Fruit fly (Drosophila melanogaster) whole organism, embryonic: ENCODE results near the gene CG42579.
A peak's percentile ranks its signal among the peaks of the same experiment; 100 is the strongest.

Source experiments
- Asciz ChIP-seq: fragments of 200-800 bp; sonication (Bioruptor generic); optimal IDR thresholded peaks from 2 replicates; lab custom pipeline; 2017; ENCODE audit warnings: missing biosample characterization, mild to moderate bottlenecking, missing genetic modification characterization, missing genetic modification reagents
- Awh ChIP-seq: fragments of 200-800 bp; sonication (Bioruptor generic); IDR thresholded peaks from 2 replicates; pipeline ENCODE4, ENCODE4 v1.3.6; 2022; ENCODE audit warnings: missing biosample characterization, missing genetic modification characterization
- CG12219 ChIP-seq: fragments of 200-800 bp; sonication (Bioruptor generic); optimal IDR thresholded peaks from 3 replicates; lab custom pipeline; 2018; ENCODE audit warnings: missing biosample characterization, mild to moderate bottlenecking, missing genetic modification characterization
- CG12659 ChIP-seq: fragments of 200-800 bp; sonication (Bioruptor generic); optimal IDR thresholded peaks from 3 replicates; lab custom pipeline; 2017; ENCODE audit warnings: mild to moderate bottlenecking, missing biosample characterization, missing genetic modification reagents, missing genetic modification characterization
- CG14014 ChIP-seq: fragments of 200-800 bp; sonication (Bioruptor generic); IDR thresholded peaks from 2 replicates; pipeline ENCODE4 v1.3.6; 2022; ENCODE audit warnings: missing biosample characterization, missing genetic modification characterization
- CG1647 ChIP-seq: fragments of 200-800 bp; sonication (Bioruptor generic); optimal IDR thresholded peaks from 3 replicates; lab custom pipeline; 2016; ENCODE audit warnings: missing biosample characterization, missing genetic modification characterization
- CG17802 ChIP-seq: fragments of 200-800 bp; sonication (Bioruptor generic); optimal IDR thresholded peaks from 2 replicates; lab custom pipeline; 2018; ENCODE audit warnings: missing biosample characterization, mild to moderate bottlenecking, missing genetic modification characterization, moderate library complexity
- CG30431 ChIP-seq: fragments of 200-800 bp; sonication (Bioruptor generic); optimal IDR thresholded peaks from 2 replicates; lab custom pipeline; 2017; ENCODE audit warnings: missing biosample characterization, missing genetic modification characterization
- CG31441 ChIP-seq: fragments of 200-800 bp; sonication (Bioruptor generic); IDR thresholded peaks from 2 replicates; pipeline ENCODE4 v1.3.6; 2022; ENCODE audit warnings: missing biosample characterization, missing genetic modification characterization
- CG34224 ChIP-seq: fragments of 200-800 bp; sonication (Bioruptor generic); IDR thresholded peaks from 3 replicates; pipeline ENCODE4 v1.3.6; 2022; ENCODE audit warnings: missing biosample characterization, missing genetic modification characterization; ENCODE audit not compliant: partially characterized antibody
- CG4617 ChIP-seq: fragments of 200-800 bp; sonication (Bioruptor generic); optimal IDR thresholded peaks from 3 replicates; lab custom pipeline; 2016; ENCODE audit warnings: missing biosample characterization, missing genetic modification characterization, borderline replicate concordance
- CG4820 ChIP-seq: fragments of 200-800 bp; sonication (Bioruptor generic); optimal IDR thresholded peaks from 3 replicates; lab custom pipeline; 2016; ENCODE audit warnings: missing biosample characterization, missing genetic modification characterization
- CG6791 ChIP-seq: fragments of 200-800 bp; sonication (Bioruptor generic); IDR thresholded peaks from 3 replicates; pipeline ENCODE4 v1.3.6; 2022; ENCODE audit warnings: missing biosample characterization, missing genetic modification characterization; ENCODE audit not compliant: partially characterized antibody
- CG8089 ChIP-seq: fragments of 200-800 bp; sonication (Bioruptor generic); optimal IDR thresholded peaks from 3 replicates; lab custom pipeline; 2016; ENCODE audit warnings: missing biosample characterization, missing genetic modification characterization
- CG9797 ChIP-seq: fragments of 200-800 bp; sonication (Bioruptor generic); optimal IDR thresholded peaks from 3 replicates; lab custom pipeline; 2018; ENCODE audit warnings: missing biosample characterization, mild to moderate bottlenecking, missing genetic modification characterization
- CTCF ChIP-seq: fragments of 200-800 bp; sonication (Bioruptor generic); optimal IDR thresholded peaks from 2 replicates; lab custom pipeline; 2017; ENCODE audit warnings: missing biosample characterization, mild to moderate bottlenecking, missing genetic modification characterization, moderate library complexity
- CkIIα-i1 ChIP-seq: fragments of 200-800 bp; sonication (Bioruptor generic); IDR thresholded peaks from 2 replicates; pipeline ENCODE4 v1.3.6; 2022; ENCODE audit warnings: missing biosample characterization, missing genetic modification characterization
- E2f2 ChIP-seq: fragments of 200-800 bp; sonication (Bioruptor generic); IDR thresholded peaks from 2 replicates; pipeline ENCODE4 v1.3.6; 2022; ENCODE audit warnings: missing biosample characterization, missing genetic modification characterization
- Gsc ChIP-seq: fragments of 200-800 bp; sonication (Bioruptor generic); IDR thresholded peaks from 2 replicates; pipeline ENCODE4 v1.3.6; 2022; ENCODE audit warnings: missing biosample characterization, missing genetic modification characterization
- Hand ChIP-seq: fragments of 200-800 bp; sonication (Bioruptor generic); optimal IDR thresholded peaks from 2 replicates; lab custom pipeline; 2017; ENCODE audit warnings: mild to moderate bottlenecking, missing biosample characterization, missing genetic modification reagents, missing genetic modification characterization
- Hr51 ChIP-seq, 2 experiments: fragments of 200-800 bp; sonication (Bioruptor generic); optimal IDR thresholded peaks; 2 replicates in 1 of 2; 3 replicates in 1 of 2; lab custom pipeline; 2016 to 2018; ENCODE audit warnings: missing biosample characterization in 2 of 2, missing genetic modification characterization in 2 of 2, mild to moderate bottlenecking in 1 of 2, moderate library complexity in 1 of 2
- MBD-R2 ChIP-seq: fragments of 200-800 bp; sonication (Bioruptor generic); IDR thresholded peaks from 2 replicates; pipeline ENCODE4 v1.3.6; 2022; ENCODE audit warnings: missing biosample characterization, missing genetic modification characterization
- Med ChIP-seq: fragments of 200-800 bp; sonication (Bioruptor generic); peaks from one replicate; lab custom pipeline; 2016; ENCODE audit warnings: missing biosample characterization, missing genetic modification characterization, mild to moderate bottlenecking, inconsistent platforms, moderate library complexity
- Mrtf ChIP-seq: fragments of 200-800 bp; sonication (Bioruptor generic); IDR thresholded peaks from 3 replicates; pipeline ENCODE4 v1.3.6; 2022; ENCODE audit warnings: missing biosample characterization, missing genetic modification characterization
- NC2α ChIP-seq: fragments of 200-800 bp; sonication (Bioruptor generic); optimal IDR thresholded peaks from 2 replicates; lab custom pipeline; 2016; ENCODE audit warnings: missing biosample characterization, missing genetic modification characterization
- NFAT ChIP-seq: fragments of 200-800 bp; sonication (Bioruptor generic); IDR thresholded peaks from 2 replicates; pipeline ENCODE4 v1.3.6; 2022; ENCODE audit warnings: missing biosample characterization, missing genetic modification characterization
- Poxn ChIP-seq: fragments of 200-800 bp; sonication (Bioruptor generic); IDR thresholded peaks from 2 replicates; pipeline ENCODE4 v1.3.6; 2022; ENCODE audit warnings: missing biosample characterization, missing genetic modification characterization
- Rfx ChIP-seq: fragments of 200-800 bp; sonication (Bioruptor generic); IDR thresholded peaks from 2 replicates; pipeline ENCODE4 v1.3.6; 2022; ENCODE audit warnings: missing biosample characterization, missing genetic modification characterization
- Trl ChIP-seq, 3 experiments: fragments of >200 bp in 2 of 3; fragments of 200-800 bp in 1 of 3; sonication (Bioruptor generic) in 1 of 3; optimal IDR thresholded peaks; 2 replicates in 1 of 3; 3 replicates in 2 of 3; lab custom pipeline; 2016 to 2017; ENCODE audit warnings: missing biosample characterization in 1 of 3, missing genetic modification characterization in 1 of 3
- Xbp1 ChIP-seq: fragments of 200-800 bp; sonication (Bioruptor generic); optimal IDR thresholded peaks from 3 replicates; lab custom pipeline; 2016; ENCODE audit warnings: missing biosample characterization, mild to moderate bottlenecking, missing genetic modification characterization
- ase ChIP-seq: fragments of 200-800 bp; sonication (Bioruptor generic); IDR thresholded peaks from 3 replicates; pipeline ENCODE4 v1.3.6; 2022; ENCODE audit warnings: missing biosample characterization, missing genetic modification characterization
- cato ChIP-seq: fragments of 200-800 bp; sonication (Bioruptor generic); optimal IDR thresholded peaks from 2 replicates; lab custom pipeline; 2016; ENCODE audit warnings: missing biosample characterization, missing genetic modification characterization, borderline replicate concordance
- chif ChIP-seq, 2 experiments: fragments of 200-800 bp; sonication (Bioruptor generic); optimal IDR thresholded peaks; 3 replicates each; lab custom pipeline; 2016; ENCODE audit warnings: missing biosample characterization in 2 of 2, missing genetic modification characterization in 2 of 2
- crol ChIP-seq: fragments of 200-800 bp; sonication (Bioruptor generic); IDR thresholded peaks from 2 replicates; pipeline ENCODE4 v1.3.6; 2022; ENCODE audit warnings: missing biosample characterization, missing genetic modification characterization
- eve ChIP-seq, 2 experiments: fragments of >200 bp; optimal IDR thresholded peaks; 2 replicates each; lab custom pipeline; 2017; ENCODE audit warnings: missing biosample characterization in 2 of 2, missing genetic modification characterization in 2 of 2
- fd102C ChIP-seq: fragments of 200-800 bp; sonication (Bioruptor generic); optimal IDR thresholded peaks from 2 replicates; lab custom pipeline; 2018; ENCODE audit warnings: missing biosample characterization, mild to moderate bottlenecking, missing genetic modification characterization, moderate library complexity
- her ChIP-seq: fragments of 200-800 bp; sonication (Bioruptor generic); optimal IDR thresholded peaks from 2 replicates; lab custom pipeline; 2016; ENCODE audit warnings: missing biosample characterization, missing genetic modification characterization
- insv ChIP-seq, 2 experiments: fragments of 200-800 bp; sonication (Bioruptor generic); optimal IDR thresholded peaks; 3 replicates each; lab custom pipeline; 2016 to 2018; ENCODE audit warnings: missing biosample characterization in 2 of 2, missing genetic modification characterization in 2 of 2
- ken ChIP-seq: fragments of 200-800 bp; sonication (Bioruptor generic); IDR thresholded peaks from 3 replicates; pipeline ENCODE4 v1.3.6; 2022; ENCODE audit warnings: missing biosample characterization, missing genetic modification characterization
- lbe ChIP-seq: fragments of 200-800 bp; sonication (Bioruptor generic); optimal IDR thresholded peaks from 2 replicates; lab custom pipeline; 2016; ENCODE audit warnings: missing biosample characterization, mild to moderate bottlenecking, missing genetic modification characterization
- luna ChIP-seq: fragments of 200-800 bp; sonication (Bioruptor generic); optimal IDR thresholded peaks from 2 replicates; lab custom pipeline; 2016; ENCODE audit warnings: missing biosample characterization, missing genetic modification characterization
- nom ChIP-seq: fragments of 200-800 bp; sonication (Bioruptor generic); optimal IDR thresholded peaks from 2 replicates; lab custom pipeline; 2017; ENCODE audit warnings: missing biosample characterization, missing genetic modification characterization, mild to moderate bottlenecking, moderate library complexity, missing genetic modification reagents
- pita ChIP-seq: fragments of 200-800 bp; sonication (Bioruptor generic); optimal IDR thresholded peaks from 2 replicates; lab custom pipeline; 2017; ENCODE audit warnings: missing biosample characterization, mild to moderate bottlenecking, missing genetic modification characterization
- schlank ChIP-seq: fragments of 200-800 bp; sonication (Bioruptor generic); optimal IDR thresholded peaks from 2 replicates; lab custom pipeline; 2018; ENCODE audit warnings: missing biosample characterization, mild to moderate bottlenecking, missing genetic modification characterization
- scrt ChIP-seq: fragments of 200-800 bp; sonication (Bioruptor generic); optimal IDR thresholded peaks from 2 replicates; lab custom pipeline; 2018; ENCODE audit warnings: missing biosample characterization, mild to moderate bottlenecking, missing genetic modification characterization, moderate library complexity
- sd ChIP-seq: fragments of 200-800 bp; sonication (Bioruptor generic); optimal IDR thresholded peaks from 3 replicates; lab custom pipeline; 2018; ENCODE audit warnings: missing biosample characterization, mild to moderate bottlenecking, missing genetic modification characterization, moderate library complexity
- sisA ChIP-seq: fragments of 200-800 bp; sonication (Bioruptor generic); IDR thresholded peaks from 2 replicates; pipeline ENCODE4 v1.3.6; 2022; ENCODE audit warnings: missing biosample characterization, missing genetic modification characterization
- slbo ChIP-seq: fragments of 200-800 bp; sonication (Bioruptor generic); IDR thresholded peaks from 2 replicates; pipeline ENCODE4 v1.3.6; 2022; ENCODE audit warnings: missing biosample characterization, missing genetic modification characterization
- slp2 ChIP-seq: fragments of 200-800 bp; sonication (Bioruptor generic); optimal IDR thresholded peaks from 2 replicates; lab custom pipeline; 2016; ENCODE audit warnings: missing biosample characterization, missing genetic modification characterization
- stc ChIP-seq: fragments of 200-800 bp; sonication (Bioruptor generic); IDR thresholded peaks from 2 replicates; pipeline ENCODE4 v1.3.6; 2022; ENCODE audit warnings: missing biosample characterization, missing genetic modification characterization
- tup ChIP-seq: fragments of 200-800 bp; sonication (Bioruptor generic); optimal IDR thresholded peaks from 2 replicates; lab custom pipeline; 2016; ENCODE audit warnings: missing biosample characterization, mild to moderate bottlenecking, missing genetic modification characterization, moderate library complexity
- twi ChIP-seq: fragments of 200-800 bp; optimal IDR thresholded peaks from 2 replicates; lab custom pipeline; 2019; ENCODE audit warnings: missing biosample characterization, mild to moderate bottlenecking, missing genetic modification characterization, moderate library complexity

The CG42579 gene

DNA sequence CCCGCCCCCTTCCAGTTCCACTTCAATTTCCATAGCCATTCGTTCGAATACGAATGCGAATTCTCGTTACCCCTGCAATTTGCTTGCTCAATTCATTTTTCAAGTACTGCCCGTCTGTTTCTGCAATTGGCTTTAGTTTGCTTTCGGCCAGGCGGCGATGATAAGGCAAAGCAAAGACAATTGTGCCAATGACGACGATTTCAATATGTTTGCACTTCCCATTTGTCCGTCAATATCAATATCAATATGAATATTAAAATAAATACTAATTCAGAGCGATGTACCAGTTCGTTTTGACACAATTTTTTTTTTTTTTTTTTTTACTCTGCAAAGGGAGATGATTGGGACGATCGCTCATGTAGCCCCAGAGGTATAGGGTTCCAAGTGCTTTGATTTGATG lies 21.5 kb upstream of the CG42579 start (continued):
- TF ChIP-seq CG12659 (GFP tag; lab: Kevin White, UChicago) (peak; percentile 13), Mrtf (GFP tag; lab: Robert Waterston, UW) (peak; percentile 33; the same call in 1 of the 3 replicates), CG9797 (GFP tag; lab: Kevin White, UChicago) (no peak), Awh (GFP tag; lab: Robert Waterston, UW) (peak; percentile 57; the same call in 1 of the 2 replicates), insv (GFP tag; optimal IDR thresholded peaks at IDR 0.05; lab: Kevin White, UChicago) (no peak), Asciz (GFP tag; lab: Kevin White, UChicago) (peak; percentile 69), NFAT (no peak), eve (GFP tag; optimal IDR thresholded peaks at IDR 0.05; lab: Kevin White, UChicago) (no peak), lbe (GFP tag; lab: Kevin White, UChicago) (no peak), scrt (no peak), CG1647 (GFP tag; lab: Kevin White, UChicago) (no peak), MBD-R2 (GFP tag; lab: Robert Waterston, UW) (no peak), ken (GFP tag; lab: Robert Waterston, UW) (no peak), CkIIα-i1 (GFP tag; lab: Robert Waterston, UW) (no peak), ase (GFP tag; lab: Robert Waterston, UW) (no peak), fd102C (GFP tag; lab: Kevin White, UChicago) (no peak), Hr51 (GFP tag; optimal IDR thresholded peaks at IDR 0.05; lab: Kevin White, UChicago) (peak in 1 of 2 experiments; percentile 24), chif (GFP tag; optimal IDR thresholded peaks at IDR 0.05; lab: Kevin White, UChicago) (peak; percentile 17 to 24), CG34224 (GFP tag; lab: Robert Waterston, UW) (no peak), crol (GFP tag; lab: Robert Waterston, UW) (no peak), CG17802 (tag; lab: Kevin White, UChicago) (no peak), CG8089 (GFP tag; lab: Kevin White, UChicago) (peak; percentile 23), Gsc (GFP tag; lab: Robert Waterston, UW) (no peak), sisA (GFP tag; lab: Robert Waterston, UW) (no peak), Trl (optimal IDR thresholded peaks at IDR 0.05; lab: Kevin White, UChicago) (no peak), Trl (GFP tag; optimal IDR thresholded peaks at IDR 0.05; lab: Kevin White, UChicago) (peak; percentile 13), luna (GFP tag; lab: Kevin White, UChicago) (no peak), NC2α (GFP tag; lab: Kevin White, UChicago) (no peak), CG31441 (peak; percentile 30; the same call in 1 of the 2 replicates), schlank (tag; lab: Kevin White, UChicago) (no peak), CG6791 (no peak), slp2 (no peak), slbo (GFP tag; lab: Robert Waterston, UW) (no peak), pita (GFP tag; lab: Kevin White, UChicago) (no peak), sd (tag; lab: Kevin White, UChicago) (no peak), Xbp1 (no peak), her (GFP tag; lab: Kevin White, UChicago) (no peak), E2f2 (peak; percentile 19; the same call in 1 of the 2 replicates), Rfx (no peak), tup (GFP tag; lab: Kevin White, UChicago) (no peak), Med (peak; percentile 45), CG12219 (GFP tag; lab: Kevin White, UChicago) (no peak), CG4820 (GFP tag; lab: Kevin White, UChicago) (no peak), cato (no peak), CG4617 (GFP tag; lab: Kevin White, UChicago) (no peak), stc (peak; percentile 23; the same call in 1 of the 2 replicates), CG14014 (GFP tag; lab: Robert Waterston, UW) (peak; percentile 38; the same call in 1 of the 2 replicates), CG30431 (GFP tag; lab: Kevin White, UChicago) (no peak), Poxn (GFP tag; lab: Robert Waterston, UW) (no peak), twi (tag; lab: Kevin White, UChicago) (no peak), nom (GFP tag; lab: Kevin White, UChicago) (no peak), Hand (GFP tag; lab: Kevin White, UChicago) (no peak), CTCF (GFP tag; lab: Kevin White, UChicago) (peak; percentile 4)
